Fruit fly (Drosophila melanogaster) whole organism: ENCODE data around the gene CG9926.

Experiments used
- Dll ChIP-seq: fragments of >200 bp; optimal IDR thresholded peaks from 2 replicates; lab custom pipeline; 2017
- EcR ChIP-seq, 2 experiments: fragments of >200 bp; optimal IDR thresholded peaks; 2 replicates each; lab custom pipeline; 2017; ENCODE audit warnings: missing biosample characterization in 2 of 2, missing genetic modification characterization in 2 of 2, missing genetic modification reagents in 2 of 2
- pan ChIP-seq: fragments of >200 bp; optimal IDR thresholded peaks from 2 replicates; lab custom pipeline; 2017
- psq ChIP-seq: fragments of >200 bp; optimal IDR thresholded peaks from 2 replicates; lab custom pipeline; 2017
- usp ChIP-seq: fragments of >200 bp; optimal IDR thresholded peaks from 2 replicates; lab custom pipeline; 2017; ENCODE audit warnings: missing biosample characterization, missing genetic modification characterization, mixed read lengths

dm6 chr3R:13984922-13985581, 34.1 kb upstream of the CG9926 start:
- TF ChIP-seq usp (GFP tag; lab: Kevin White, UChicago): no peak
- TF ChIP-seq pan (lab: Kevin White, UChicago): no peak
- TF ChIP-seq psq (lab: Kevin White, UChicago): no peak
- TF ChIP-seq Dll (lab: Kevin White, UChicago): no peak
- no peak for TF ChIP-seq EcR (GFP tag; optimal IDR thresholded peaks at IDR 0.05; lab: Kevin White, UChicago)
